Worm (Caenorhabditis elegans) whole organism, young adult: Measurements from ENCODE around the gene C39B5.14.

Experiments used
- F57A8.1 ChIP-seq: fragments of 200-800 bp; sonication (Bioruptor generic); optimal IDR thresholded peaks from 2 replicates; lab custom pipeline; 2018; ENCODE audit warnings: mild to moderate bottlenecking, missing genetic modification characterization, moderate library complexity, missing compliant biosample characterization
- Y67H2A.10 ChIP-seq: fragments of 200-800 bp; sonication (Bioruptor generic); conservative IDR thresholded peaks from 2 replicates; pipeline ENCODE4 v1.3.6; 2022; ENCODE audit warnings: missing genetic modification reagents, missing genetic modification characterization, missing compliant biosample characterization
- ets-4 ChIP-seq: fragments of 200-800 bp; sonication (Bioruptor generic); optimal IDR thresholded peaks from 2 replicates; lab custom pipeline; 2018; ENCODE audit warnings: mild to moderate bottlenecking, missing genetic modification characterization, missing compliant biosample characterization
- hsf-1 ChIP-seq: fragments of 200-800 bp; sonication (Bioruptor generic); IDR thresholded peaks from 2 replicates; pipeline ENCODE4 v1.3.6; 2022; ENCODE audit warnings: missing genetic modification reagents, missing genetic modification characterization, missing compliant biosample characterization
- let-607 ChIP-seq, 2 experiments: fragments of 200-800 bp in 1 of 2; sonication (Bioruptor generic) in 1 of 2; sonication (generic microtip) in 1 of 2; optimal IDR thresholded peaks; 2 replicates each; lab custom pipeline; 2016 to 2018; ENCODE audit warnings: mild to moderate bottlenecking in 2 of 2, missing compliant biosample characterization in 2 of 2, missing genetic modification characterization in 2 of 2, moderate library complexity in 2 of 2, missing genotype in 1 of 2
- nhr-27 ChIP-seq: fragments of 200-800 bp; sonication (Bioruptor generic); optimal IDR thresholded peaks from 2 replicates; lab custom pipeline; 2018; ENCODE audit warnings: mild to moderate bottlenecking, missing genetic modification characterization, moderate library complexity, missing compliant biosample characterization
- nhr-90 ChIP-seq: sonication (generic microtip); optimal IDR thresholded peaks from 2 replicates; lab custom pipeline; 2016; ENCODE audit warnings: missing genotype, mild to moderate bottlenecking, missing genetic modification characterization, missing compliant biosample characterization
- sea-2 ChIP-seq: fragments of 200-800 bp; sonication (Bioruptor generic); IDR thresholded peaks from 2 replicates; pipeline ENCODE4 v1.3.6; 2022; ENCODE audit warnings: missing genetic modification characterization, missing compliant biosample characterization

DNA sequence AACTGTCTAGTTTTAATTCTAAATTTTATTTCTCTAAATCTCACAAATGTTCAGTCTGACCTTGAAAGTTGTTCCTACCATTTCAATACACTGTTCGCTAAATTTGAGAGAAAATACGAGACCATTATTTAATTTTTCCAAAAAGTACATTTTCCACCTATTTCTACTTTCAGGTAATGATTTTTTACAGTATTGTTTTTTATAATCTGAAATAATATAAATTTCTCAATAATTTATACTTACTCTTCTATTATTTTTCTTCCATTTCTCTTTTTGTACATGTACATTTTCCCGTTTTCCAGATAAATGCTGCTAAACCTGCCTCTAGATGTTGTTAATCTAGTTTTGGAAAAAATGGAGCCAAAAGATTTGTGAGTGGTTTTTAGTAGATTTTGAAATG lies 16.2 kb downstream of the C39B5.14 start, which contains the start of gene fbxa-62:
- TF ChIP-seq let-607 (tag; optimal IDR thresholded peaks at IDR 0.05; lab: Kevin White, UChicago) (no peak), nhr-27 (tag; lab: Kevin White, UChicago) (no peak), Y67H2A.10 (GFP tag; lab: Robert Waterston, UW) (no peak), ets-4 (GFP tag; lab: Kevin White, UChicago) (no peak), hsf-1 (no peak), F57A8.1 (no peak), sea-2 (GFP tag; lab: Robert Waterston, UW) (no peak), nhr-90 (tag; lab: Kevin White, UChicago) (no peak)
